Worm (Caenorhabditis elegans) whole organism, L4 larva: ENCODE measurements around the gene C03C10.2.

ENCODE experiments used
- nhr-10 ChIP-seq: fragments of 150-350 bp; optimal IDR thresholded peaks from 2 replicates; lab custom pipeline; 2014; ENCODE audit warnings: missing biosample characterization, missing genetic modification characterization
- nhr-25 ChIP-seq: sonication (generic microtip); optimal IDR thresholded peaks from 2 replicates; lab custom pipeline; 2017; ENCODE audit warnings: missing genetic modification characterization, mild to moderate bottlenecking, missing compliant biosample characterization, antibody characterized with exemption, moderate library complexity, borderline replicate concordance; ENCODE audit not compliant: insufficient read depth
- zag-1 ChIP-seq: fragments of 150-350 bp; optimal IDR thresholded peaks from 2 replicates; lab custom pipeline; 2014; ENCODE audit warnings: missing biosample characterization, missing genetic modification characterization

- TF ChIP-seq zag-1 (tag; lab: Kevin White, UChicago) (no peak), nhr-10 (tag; lab: Kevin White, UChicago) (no peak), nhr-25 (tag; lab: Kevin White, UChicago) (no peak)
These were observed 2.1 kb downstream of the C03C10.2 start for ce11 chrIII:4092962-4093361.
